Fruit fly (Drosophila melanogaster) whole organism, pupa: ENCODE measurements around the gene CG31010.

ENCODE experiments used
- CG10348 ChIP-seq: fragments of 200-800 bp; sonication (Bioruptor generic); IDR thresholded peaks from 2 replicates; pipeline ENCODE4 v1.3.6; 2022; ENCODE audit warnings: missing biosample characterization, missing genetic modification characterization
- CG13204 ChIP-seq: fragments of 200-800 bp; sonication (Bioruptor generic); optimal IDR thresholded peaks from 2 replicates; lab custom pipeline; 2018; ENCODE audit warnings: missing biosample characterization, mild to moderate bottlenecking, missing genetic modification characterization, moderate library complexity
- CG14655 ChIP-seq: fragments of 200-800 bp; sonication (Bioruptor generic); optimal IDR thresholded peaks from 3 replicates; lab custom pipeline; 2017; ENCODE audit warnings: mild to moderate bottlenecking, missing biosample characterization, missing genetic modification reagents, missing genetic modification characterization
- CG15710 ChIP-seq: fragments of 200-800 bp; sonication (Bioruptor generic); optimal IDR thresholded peaks from 2 replicates; lab custom pipeline; 2018; ENCODE audit warnings: missing biosample characterization, mild to moderate bottlenecking, missing genetic modification characterization, moderate library complexity
- CG17806 ChIP-seq: fragments of 200-800 bp; sonication (Bioruptor generic); optimal IDR thresholded peaks from 2 replicates; lab custom pipeline; 2018; ENCODE audit warnings: missing biosample characterization, mild to moderate bottlenecking, missing genetic modification characterization, moderate library complexity
- CG32121 ChIP-seq: fragments of 200-800 bp; sonication (Bioruptor generic); IDR thresholded peaks from 2 replicates; pipeline ENCODE4 v1.3.6; 2022; ENCODE audit warnings: missing biosample characterization, missing genetic modification characterization
- CG34367 ChIP-seq: fragments of 200-800 bp; sonication (Bioruptor generic); optimal IDR thresholded peaks from 2 replicates; lab custom pipeline; 2018; ENCODE audit warnings: missing biosample characterization, mild to moderate bottlenecking, missing genetic modification characterization
- CG4496 ChIP-seq: fragments of 200-800 bp; sonication (Bioruptor generic); IDR thresholded peaks from 3 replicates; pipeline ENCODE4 v1.3.6; 2022; ENCODE audit warnings: missing biosample characterization, missing genetic modification characterization
- CG8159 ChIP-seq: fragments of 200-800 bp; sonication (Bioruptor generic); optimal IDR thresholded peaks from 3 replicates; lab custom pipeline; 2018; ENCODE audit warnings: missing biosample characterization, mild to moderate bottlenecking, missing genetic modification characterization, moderate library complexity
- CG8301 ChIP-seq: fragments of 200-800 bp; sonication (Bioruptor generic); optimal IDR thresholded peaks from 2 replicates; lab custom pipeline; 2018; ENCODE audit warnings: missing biosample characterization, mild to moderate bottlenecking, missing genetic modification characterization
- CG9948 ChIP-seq: fragments of 200-800 bp; sonication (Bioruptor generic); optimal IDR thresholded peaks from 2 replicates; lab custom pipeline; 2018; ENCODE audit warnings: missing biosample characterization, mild to moderate bottlenecking, missing genetic modification characterization, moderate library complexity
- D1 ChIP-seq: fragments of 200-800 bp; sonication (Bioruptor generic); optimal IDR thresholded peaks from 2 replicates; lab custom pipeline; 2018; ENCODE audit warnings: missing biosample characterization, mild to moderate bottlenecking, missing genetic modification characterization, moderate library complexity
- EcR ChIP-seq: fragments of 200-800 bp; sonication (Bioruptor generic); optimal IDR thresholded peaks from 3 replicates; lab custom pipeline; 2019; ENCODE audit warnings: missing biosample characterization, missing genetic modification characterization, mild to moderate bottlenecking, moderate library complexity, missing genetic modification reagents
- Ets98B ChIP-seq: fragments of 200-800 bp; sonication (Bioruptor generic); IDR thresholded peaks from 2 replicates; pipeline ENCODE4 v1.3.6; 2022; ENCODE audit warnings: missing biosample characterization, missing genetic modification characterization
- Pif1A ChIP-seq: fragments of 200-800 bp; sonication (Bioruptor generic); optimal IDR thresholded peaks from 3 replicates; lab custom pipeline; 2016; ENCODE audit warnings: missing biosample characterization, missing genetic modification characterization
- Pif1B ChIP-seq: fragments of 200-800 bp; sonication (Bioruptor generic); optimal IDR thresholded peaks from 3 replicates; lab custom pipeline; 2016; ENCODE audit warnings: missing biosample characterization, missing genetic modification characterization
- Snoo ChIP-seq: fragments of 200-800 bp; sonication (Bioruptor generic); optimal IDR thresholded peaks from 3 replicates; lab custom pipeline; 2017; ENCODE audit warnings: missing biosample characterization, mild to moderate bottlenecking, missing genetic modification characterization, inconsistent platforms
- fd96Ca ChIP-seq: fragments of 200-800 bp; sonication (Bioruptor generic); IDR thresholded peaks from 3 replicates; pipeline ENCODE4 v1.3.6; 2022; ENCODE audit warnings: missing biosample characterization, missing genetic modification characterization
- gl ChIP-seq: fragments of 200-800 bp; sonication (Bioruptor generic); optimal IDR thresholded peaks from 2 replicates; lab custom pipeline; 2018; ENCODE audit warnings: missing biosample characterization, mild to moderate bottlenecking, missing genetic modification characterization
- rn ChIP-seq: fragments of 200-800 bp; sonication (Bioruptor generic); IDR thresholded peaks from 2 replicates; pipeline ENCODE4 v1.3.6; 2022; ENCODE audit warnings: missing biosample characterization, missing genetic modification characterization

The CG31010 gene

DNA sequence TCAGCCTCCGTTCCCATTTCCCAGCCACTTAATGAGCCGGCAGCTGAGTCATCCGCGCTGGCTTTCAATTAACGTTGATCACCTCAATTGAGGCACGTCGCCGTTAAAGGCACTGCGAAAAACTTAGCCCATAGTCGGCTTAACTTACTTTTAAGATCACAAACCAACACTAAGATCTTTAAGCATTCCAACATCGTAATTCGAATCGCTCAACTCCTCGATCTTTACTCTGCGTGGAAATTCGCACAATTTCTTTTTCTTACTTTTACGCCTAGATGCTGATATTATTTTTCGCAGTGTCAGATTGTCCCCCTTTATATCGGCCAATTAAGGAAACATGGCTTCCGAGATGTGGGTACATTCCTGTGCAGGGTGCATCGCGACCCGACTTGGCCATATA, 16.5 kb upstream of the CG31010 start:
- peak; percentile 33 for TF ChIP-seq CG9948 (tag; lab: Kevin White, UChicago)
- peak; percentile 28 for TF ChIP-seq CG17806
- peak; percentile 15 for TF ChIP-seq CG15710 (tag; lab: Kevin White, UChicago)
- no peak for TF ChIP-seq D1 (tag; lab: Kevin White, UChicago)
- no peak for TF ChIP-seq CG34367 (tag; lab: Kevin White, UChicago)
- peak; percentile 46 for TF ChIP-seq CG14655
- TF ChIP-seq CG8159 (tag; lab: Kevin White, UChicago): peak; percentile 45
- TF ChIP-seq fd96Ca (GFP tag; lab: Robert Waterston, UW): 0 out of 3 replicates have a peak, but pooled peaks have one; percentile 38

DNA sequence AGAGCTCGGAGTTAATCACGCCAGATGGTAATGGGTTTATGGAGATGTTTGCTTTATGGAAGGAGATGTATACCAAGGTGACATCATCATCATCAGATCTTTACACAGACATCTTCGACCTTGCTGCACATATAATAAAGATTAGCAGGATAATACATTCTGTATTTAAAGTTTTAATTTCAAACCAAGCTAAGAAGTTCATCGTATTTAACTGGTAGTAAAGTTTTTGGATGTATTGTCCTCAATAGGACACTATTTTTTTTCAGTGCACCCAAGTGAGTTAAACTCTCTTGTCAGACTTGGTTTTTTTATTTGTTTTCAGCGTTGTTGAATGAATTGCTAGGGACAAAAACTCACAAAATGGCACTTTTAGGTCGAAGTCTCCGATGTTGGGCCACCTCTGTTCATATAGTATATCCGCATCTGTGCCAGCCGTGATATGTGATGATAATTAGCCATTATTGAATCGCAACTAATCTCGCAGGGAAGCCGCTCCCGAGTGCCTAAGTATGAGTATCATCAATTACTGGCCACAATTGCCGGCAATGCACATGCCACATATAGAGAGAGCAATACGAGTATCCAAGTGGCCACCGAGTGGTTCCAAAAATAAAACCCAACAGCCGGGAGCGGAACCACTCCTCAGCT, 15.4 kb upstream of the CG31010 start:
- TF ChIP-seq EcR (GFP tag; lab: Kevin White, UChicago): no peak
- TF ChIP-seq CG8159 (tag; lab: Kevin White, UChicago): peak; percentile 25
- peak; percentile 49 for TF ChIP-seq CG15710 (tag; lab: Kevin White, UChicago)
- peak; percentile 10 for TF ChIP-seq CG34367 (tag; lab: Kevin White, UChicago)
- no peak for TF ChIP-seq fd96Ca (GFP tag; lab: Robert Waterston, UW)
- TF ChIP-seq, all 21 proteins: peak for 3

DNA sequence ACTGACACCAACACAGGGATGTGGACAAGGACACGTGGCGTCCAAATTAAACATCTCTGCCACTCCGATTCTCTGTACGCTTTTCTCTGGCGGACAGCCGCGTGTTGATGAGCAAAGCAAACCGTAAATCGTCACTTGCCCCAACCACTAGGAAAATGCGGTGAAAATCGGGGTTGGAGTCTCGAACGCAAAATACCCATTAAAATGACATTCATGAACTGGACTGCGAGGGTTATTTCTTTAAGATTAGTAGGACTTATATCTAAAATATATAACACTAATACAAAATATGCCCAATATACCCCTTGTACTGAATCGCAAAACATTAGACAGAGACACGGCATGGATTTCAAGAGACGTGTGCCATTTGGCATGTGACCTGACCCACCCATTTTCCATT, 12.5 kb upstream of the CG31010 start:
- TF ChIP-seq CG13204 (GFP tag; lab: Kevin White, UChicago) (no peak), CG32121 (GFP tag; lab: Robert Waterston, UW) (no peak), CG8301 (tag; lab: Kevin White, UChicago) (no peak), CG8159 (tag; lab: Kevin White, UChicago) (no peak), rn (GFP tag; lab: Robert Waterston, UW) (no peak), Ets98B (GFP tag; lab: Robert Waterston, UW) (no peak)

dm6 chr3R:30714395-30714794, 8.5 kb upstream of the CG31010 start:
- TF ChIP-seq CG32121 (GFP tag; lab: Robert Waterston, UW): peak; percentile 55; the same call in 1 of the 2 replicates
- no peak for TF ChIP-seq CG9948 (tag; lab: Kevin White, UChicago)
- TF ChIP-seq gl (tag; lab: Kevin White, UChicago): no peak
- peak; percentile 62; the same call in 2 of the 3 replicates for TF ChIP-seq fd96Ca (GFP tag; lab: Robert Waterston, UW)
- TF ChIP-seq rn (GFP tag; lab: Robert Waterston, UW): 0 out of 2 replicates have a peak, but pooled peaks have one; percentile 8
- TF ChIP-seq CG10348: peak; percentile 53
- TF ChIP-seq CG4496: peak; percentile 44; the same call in 1 of the 3 replicates
- TF ChIP-seq Ets98B (GFP tag; lab: Robert Waterston, UW): peak; percentile 54; the same call in 1 of the 2 replicates

DNA sequence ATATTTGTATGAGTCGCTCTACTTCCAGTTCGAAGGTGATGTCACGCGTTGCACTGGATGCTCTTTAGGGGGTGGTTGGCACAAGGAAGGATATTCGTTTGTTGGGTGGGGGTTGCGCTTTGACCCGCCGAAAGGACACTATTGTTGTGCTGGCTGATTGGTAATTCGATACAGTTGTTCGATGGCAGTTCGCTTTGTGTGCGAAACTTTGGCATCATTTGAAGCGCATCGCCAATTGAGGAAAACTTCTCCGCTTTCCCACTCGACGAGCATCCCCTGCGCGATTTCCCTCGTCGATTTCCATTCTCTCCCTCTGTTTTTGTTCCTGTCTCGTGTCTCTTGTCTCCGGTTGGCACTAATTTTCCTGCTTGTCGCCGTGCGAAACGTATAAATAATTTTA, 4.5 kb upstream of the CG31010 start:
- TF ChIP-seq fd96Ca (GFP tag; lab: Robert Waterston, UW) (no peak), CG34367 (tag; lab: Kevin White, UChicago) (no peak), CG9948 (tag; lab: Kevin White, UChicago) (no peak), Pif1A (GFP tag; lab: Kevin White, UChicago) (no peak)

dm6 chr3R:30709270-30709669, 3.3 kb upstream of the CG31010 start:
- TF ChIP-seq CG17806 (no peak), Pif1A (GFP tag; lab: Kevin White, UChicago) (no peak), CG15710 (tag; lab: Kevin White, UChicago) (no peak)

- TF ChIP-seq CG14655: no peak
- no peak for TF ChIP-seq CG4496
- no peak for TF ChIP-seq D1 (tag; lab: Kevin White, UChicago)
- no peak for TF ChIP-seq CG10348
- TF ChIP-seq CG13204 (GFP tag; lab: Kevin White, UChicago): no peak
- no peak for TF ChIP-seq fd96Ca (GFP tag; lab: Robert Waterston, UW)
- TF ChIP-seq CG8159 (tag; lab: Kevin White, UChicago): no peak
- no peak for TF ChIP-seq Pif1B
- TF ChIP-seq Pif1A (GFP tag; lab: Kevin White, UChicago): no peak
Observed at dm6 chr3R:30699165-30699564, 6.8 kb downstream of the CG31010 start.

- no peak for TF ChIP-seq CG8159 (tag; lab: Kevin White, UChicago)
- no peak for TF ChIP-seq CG34367 (tag; lab: Kevin White, UChicago)
- TF ChIP-seq D1 (tag; lab: Kevin White, UChicago): no peak
- no peak for TF ChIP-seq rn (GFP tag; lab: Robert Waterston, UW)
- TF ChIP-seq CG15710 (tag; lab: Kevin White, UChicago): no peak
- TF ChIP-seq CG13204 (GFP tag; lab: Kevin White, UChicago): no peak
- TF ChIP-seq Ets98B (GFP tag; lab: Robert Waterston, UW): no peak
- TF ChIP-seq CG17806: no peak
- TF ChIP-seq CG4496: no peak
- TF ChIP-seq CG9948 (tag; lab: Kevin White, UChicago): no peak
- no peak for TF ChIP-seq Snoo (tag; lab: Kevin White, UChicago)
Observed at dm6 chr3R:30697038-30697437, 8.9 kb downstream of the CG31010 start, which contains the start of gene Pka-C2. Gene Pka-C2 (minus strand): TSS chr3R:30697138.
